Fruit fly (Drosophila melanogaster) whole organism, adult: Measurements from ENCODE around the gene PIG-T.

Experiments
- CG11617 ChIP-seq: fragments of 200-800 bp; sonication (Bioruptor generic); optimal IDR thresholded peaks from 2 replicates; lab custom pipeline; 2017; ENCODE audit warnings: mild to moderate bottlenecking, missing biosample characterization, missing genetic modification reagents, missing genetic modification characterization
- CG12768 ChIP-seq: fragments of 200-800 bp; sonication (Bioruptor generic); optimal IDR thresholded peaks from 2 replicates; lab custom pipeline; 2017; ENCODE audit warnings: missing biosample characterization, missing genetic modification characterization, mild to moderate bottlenecking, moderate library complexity, missing genetic modification reagents
- CG14711 ChIP-seq: fragments of 200-800 bp; sonication (Bioruptor generic); optimal IDR thresholded peaks from 2 replicates; lab custom pipeline; 2018; ENCODE audit warnings: missing biosample characterization, mild to moderate bottlenecking, missing genetic modification characterization, moderate library complexity
- CG1620 ChIP-seq: fragments of 200-800 bp; sonication (Bioruptor generic); optimal IDR thresholded peaks from 2 replicates; lab custom pipeline; 2016; ENCODE audit warnings: missing biosample characterization, missing genetic modification characterization
- CG33017 ChIP-seq: fragments of 200-800 bp; sonication (Bioruptor generic); optimal IDR thresholded peaks from 2 replicates; lab custom pipeline; 2018; ENCODE audit warnings: missing biosample characterization, mild to moderate bottlenecking, missing genetic modification characterization, moderate library complexity
- CG5204 ChIP-seq: fragments of 200-800 bp; sonication (Bioruptor generic); optimal IDR thresholded peaks from 2 replicates; lab custom pipeline; 2016; ENCODE audit warnings: missing biosample characterization, missing genetic modification characterization
- CG7045 ChIP-seq: fragments of 200-800 bp; sonication (Bioruptor generic); optimal IDR thresholded peaks from 2 replicates; lab custom pipeline; 2017; ENCODE audit warnings: missing biosample characterization, mild to moderate bottlenecking, missing genetic modification characterization
- CG7101 ChIP-seq: fragments of 200-800 bp; sonication (Bioruptor generic); optimal IDR thresholded peaks from 2 replicates; lab custom pipeline; 2018; ENCODE audit warnings: missing biosample characterization, mild to moderate bottlenecking, missing genetic modification characterization, moderate library complexity
- Clk ChIP-seq: fragments of 200-800 bp; sonication (Bioruptor generic); optimal IDR thresholded peaks from 2 replicates; lab custom pipeline; 2017; ENCODE audit warnings: missing biosample characterization, missing genetic modification characterization
- Crg-1 ChIP-seq: fragments of 200-800 bp; sonication (Bioruptor generic); optimal IDR thresholded peaks from 2 replicates; lab custom pipeline; 2016; ENCODE audit warnings: missing biosample characterization, missing genetic modification characterization
- Hr96 ChIP-seq: fragments of 200-800 bp; sonication (Bioruptor generic); optimal IDR thresholded peaks from 2 replicates; lab custom pipeline; 2016; ENCODE audit warnings: missing biosample characterization, missing genetic modification characterization
- Mnt ChIP-seq: fragments of 200-800 bp; sonication (Bioruptor generic); optimal IDR thresholded peaks from 2 replicates; lab custom pipeline; 2016; ENCODE audit warnings: missing biosample characterization, mild to moderate bottlenecking, missing genetic modification characterization
- bab1 ChIP-seq: fragments of 200-800 bp; sonication (Bioruptor generic); optimal IDR thresholded peaks from 3 replicates; lab custom pipeline; 2019; ENCODE audit warnings: missing biosample characterization, mild to moderate bottlenecking, missing genetic modification characterization, moderate library complexity
- cic ChIP-seq: fragments of 200-800 bp; sonication (Bioruptor generic); optimal IDR thresholded peaks from 2 replicates; lab custom pipeline; 2017; ENCODE audit warnings: missing biosample characterization, mild to moderate bottlenecking, missing genetic modification characterization, moderate library complexity
- cnc ChIP-seq, 2 experiments: fragments of >200 bp; optimal IDR thresholded peaks; 2 replicates each; lab custom pipeline; 2017
- kay ChIP-seq: fragments of 200-800 bp; sonication (Bioruptor generic); peaks from one replicate; lab custom pipeline; 2016; ENCODE audit warnings: missing biosample characterization, missing genetic modification characterization, borderline replicate concordance
- ovo ChIP-seq: fragments of 200-800 bp; sonication (Bioruptor generic); optimal IDR thresholded peaks from 2 replicates; lab custom pipeline; 2016; ENCODE audit warnings: missing biosample characterization, missing genetic modification characterization
- pad ChIP-seq: fragments of 200-800 bp; sonication (Bioruptor generic); optimal IDR thresholded peaks from 3 replicates; lab custom pipeline; 2017; ENCODE audit warnings: missing biosample characterization, missing genetic modification characterization, mild to moderate bottlenecking, moderate library complexity, missing genetic modification reagents
- tj ChIP-seq: fragments of 200-800 bp; sonication (Bioruptor generic); optimal IDR thresholded peaks from 3 replicates; lab custom pipeline; 2017; ENCODE audit warnings: missing biosample characterization, mild to moderate bottlenecking, missing genetic modification characterization, moderate library complexity
- toe ChIP-seq: fragments of 200-800 bp; sonication (Bioruptor generic); optimal IDR thresholded peaks from 2 replicates; lab custom pipeline; 2016; ENCODE audit warnings: missing biosample characterization, missing genetic modification characterization

Gene PIG-T

dm6 chrX:8410349-8411240, 3.5 kb upstream of the PIG-T start:
- TF ChIP-seq Crg-1 (GFP tag; lab: Kevin White, UChicago) (no peak), CG12768 (GFP tag; lab: Kevin White, UChicago) (no peak), bab1 (GFP tag; lab: Kevin White, UChicago) (peak; percentile 65), kay (GFP tag; lab: Kevin White, UChicago) (peak; percentile 97), cnc (optimal IDR thresholded peaks at IDR 0.05; lab: Kevin White, UChicago) (no peak), Clk (GFP tag; lab: Kevin White, UChicago) (no peak), Hr96 (peak; percentile 29), CG7045 (GFP tag; lab: Kevin White, UChicago) (no peak)

DNA sequence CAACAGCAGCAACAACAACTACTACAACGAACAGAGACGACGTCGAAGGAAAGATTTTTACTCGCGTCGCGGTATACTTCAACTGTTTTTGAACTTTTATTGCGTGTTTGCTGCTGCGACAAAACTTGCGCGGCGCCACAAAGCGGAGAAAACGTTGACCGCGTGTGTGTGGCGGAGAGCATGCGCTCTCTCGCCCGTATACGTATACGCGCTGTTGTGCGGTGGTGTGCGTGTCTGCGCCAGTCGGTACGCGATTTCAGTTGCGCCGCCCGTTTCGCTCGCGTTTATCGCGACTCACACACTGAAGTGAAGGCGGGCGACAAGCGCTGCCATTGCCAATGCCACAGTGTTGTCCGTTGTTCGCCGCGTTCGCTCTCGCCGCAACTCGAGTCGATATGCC, 2.7 kb upstream of the PIG-T start:
- peak; percentile 98 for TF ChIP-seq cic (GFP tag; lab: Kevin White, UChicago)
- peak; percentile 73 for TF ChIP-seq CG7045 (GFP tag; lab: Kevin White, UChicago)
- TF ChIP-seq cnc (optimal IDR thresholded peaks at IDR 0.05; lab: Kevin White, UChicago) = no peak
- TF ChIP-seq CG5204 (GFP tag; lab: Kevin White, UChicago) = peak; percentile 78
- TF ChIP-seq tj (GFP tag; lab: Kevin White, UChicago) = peak; percentile 93
- peak; percentile 70 for TF ChIP-seq CG1620
- peak; percentile 100 for TF ChIP-seq bab1 (GFP tag; lab: Kevin White, UChicago)
- TF ChIP-seq Clk (GFP tag; lab: Kevin White, UChicago) = peak; percentile 93
- TF ChIP-seq kay (GFP tag; lab: Kevin White, UChicago) = peak; percentile 99
- peak; percentile 87 for TF ChIP-seq CG7101
- peak; percentile 40 for TF ChIP-seq Crg-1 (GFP tag; lab: Kevin White, UChicago)
- peak; percentile 78 for TF ChIP-seq CG14711 (tag; lab: Kevin White, UChicago)
- TF ChIP-seq CG12768 (GFP tag; lab: Kevin White, UChicago) = peak; percentile 92
- peak; percentile 93 for TF ChIP-seq Mnt (GFP tag; lab: Kevin White, UChicago)
- TF ChIP-seq toe = peak; percentile 93
- peak; percentile 85 for TF ChIP-seq pad (GFP tag; lab: Kevin White, UChicago)
- peak; percentile 84 for TF ChIP-seq CG33017 (tag; lab: Kevin White, UChicago)
- TF ChIP-seq Hr96 = peak; percentile 94
- TF ChIP-seq CG11617 (GFP tag; lab: Kevin White, UChicago) = peak; percentile 84
- peak; percentile 100 for TF ChIP-seq ovo

DNA sequence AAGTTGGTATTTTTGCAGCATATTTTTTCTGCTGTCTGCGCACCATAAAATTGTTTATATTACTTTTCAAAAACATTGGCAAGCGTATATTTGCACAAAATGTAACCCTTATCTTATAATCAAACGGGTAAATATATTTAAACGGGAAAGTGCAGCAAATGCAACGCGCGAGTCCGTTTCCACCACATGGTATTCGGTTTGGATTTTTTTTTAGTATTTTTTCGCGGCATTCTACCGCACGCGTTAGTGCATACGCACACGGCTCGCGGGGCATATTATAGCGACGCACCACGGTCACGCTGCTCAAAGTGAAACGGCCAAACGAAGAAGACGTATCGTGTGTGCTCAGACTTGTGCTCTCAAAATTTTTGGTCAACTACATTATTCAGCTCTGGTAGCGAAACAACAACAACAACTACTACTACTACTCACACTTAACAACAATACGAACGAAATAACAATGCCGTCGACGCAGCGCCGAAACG, 1.9 kb upstream of the PIG-T start, which contains the start of gene Trf2:
TSS of gene Trf2 (plus strand) at position 302 of the 485 bp plus-strand sequence.
- TF ChIP-seq kay (GFP tag; lab: Kevin White, UChicago) = no peak
- no peak for TF ChIP-seq Hr96
- no peak for TF ChIP-seq CG11617 (GFP tag; lab: Kevin White, UChicago)
- TF ChIP-seq CG33017 (tag; lab: Kevin White, UChicago) = no peak
- TF ChIP-seq CG5204 (GFP tag; lab: Kevin White, UChicago) = no peak
- peak; percentile 52 for TF ChIP-seq CG7101
- TF ChIP-seq Clk (GFP tag; lab: Kevin White, UChicago) = no peak
- no peak for TF ChIP-seq CG7045 (GFP tag; lab: Kevin White, UChicago)
- TF ChIP-seq Crg-1 (GFP tag; lab: Kevin White, UChicago) = peak; percentile 64
- peak; percentile 46 for TF ChIP-seq bab1 (GFP tag; lab: Kevin White, UChicago)
- no peak for TF ChIP-seq ovo
- TF ChIP-seq tj (GFP tag; lab: Kevin White, UChicago) = no peak
- peak; percentile 50 for TF ChIP-seq Mnt (GFP tag; lab: Kevin White, UChicago)
- TF ChIP-seq CG14711 (tag; lab: Kevin White, UChicago) = no peak
- no peak for TF ChIP-seq CG12768 (GFP tag; lab: Kevin White, UChicago)
- no peak for TF ChIP-seq cic (GFP tag; lab: Kevin White, UChicago)
- TF ChIP-seq pad (GFP tag; lab: Kevin White, UChicago) = no peak
- no peak for TF ChIP-seq cnc (optimal IDR thresholded peaks at IDR 0.05; lab: Kevin White, UChicago)
- TF ChIP-seq toe = no peak
- TF ChIP-seq CG1620 = peak; percentile 36

DNA sequence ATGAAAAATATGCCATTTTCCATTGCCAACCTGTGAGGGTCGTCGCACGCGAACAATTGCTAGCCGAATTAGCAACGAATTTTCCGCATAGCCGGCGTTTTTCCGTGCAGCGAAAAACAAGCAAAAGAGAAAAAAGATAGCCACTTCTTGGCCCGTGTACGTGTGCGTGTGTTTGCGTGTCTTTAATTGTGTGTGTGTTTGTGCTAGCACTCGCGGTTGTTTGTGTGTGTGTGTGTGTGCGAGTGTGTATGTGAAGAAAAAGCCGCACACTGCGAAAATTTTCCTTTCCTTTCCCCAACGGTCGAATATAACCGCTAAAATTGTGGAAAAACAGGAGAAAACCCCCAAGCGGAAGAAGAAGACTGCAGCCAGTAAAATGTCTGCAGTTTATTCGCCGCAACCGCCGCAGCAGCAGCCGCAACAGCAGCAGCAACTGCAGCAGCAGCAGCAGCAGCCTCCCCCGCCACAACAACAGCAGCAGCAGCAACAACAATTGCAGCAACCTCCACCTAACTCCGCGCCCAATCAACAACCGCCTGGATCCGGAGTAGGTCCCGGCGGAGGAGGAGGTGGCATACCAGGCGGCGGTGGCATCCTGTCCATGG, 7.9 kb downstream of the PIG-T start:
- TF ChIP-seq bab1 (GFP tag; lab: Kevin White, UChicago) (no peak), CG7045 (GFP tag; lab: Kevin White, UChicago) (no peak), kay (GFP tag; lab: Kevin White, UChicago) (no peak), CG33017 (tag; lab: Kevin White, UChicago) (no peak), Mnt (GFP tag; lab: Kevin White, UChicago) (no peak), pad (GFP tag; lab: Kevin White, UChicago) (no peak), CG12768 (GFP tag; lab: Kevin White, UChicago) (no peak), toe (no peak), ovo (no peak)
